Worm (Caenorhabditis elegans): ENCODE data around the gene C15H9.11.

C15H9.11 gene

ce11 chrX:6134423-6134822 lies 31.2 kb upstream of the C15H9.11 start (continued):
- TF ChIP-seq C38D4.7 (GFP tag; optimal IDR thresholded peaks at IDR 0.05) (no peak), ztf-16 (tag; optimal IDR thresholded peaks at IDR 0.05) (no peak), Y22D7AL.16 (tag; optimal IDR thresholded peaks at IDR 0.05) (no peak), odd-2 (tag; optimal IDR thresholded peaks at IDR 0.05) (no peak), zip-5 (tag; optimal IDR thresholded peaks at IDR 0.05) (no peak), unc-55 (GFP tag; optimal IDR thresholded peaks at IDR 0.05) (no peak), unc-3 (GFP tag; conservative IDR thresholded peaks at IDR 0.05) (no peak), unc-3 (tag; optimal IDR thresholded peaks at IDR 0.05) (peak; percentile 43), eyg-1 (tag; optimal IDR thresholded peaks at IDR 0.05) (no peak), mec-3 (tag; optimal IDR thresholded peaks at IDR 0.05; ENCODE audit: borderline replicate concordance) (peak; percentile 58), tbx-2 (tag; optimal IDR thresholded peaks at IDR 0.05) (peak; percentile 52), dve-1 (tag; optimal IDR thresholded peaks at IDR 0.05) (no peak), hlh-13 (GFP tag; optimal IDR thresholded peaks at IDR 0.05) (no peak), sox-4 (tag; optimal IDR thresholded peaks at IDR 0.05) (no peak), F13H6.1 (tag; optimal IDR thresholded peaks at IDR 0.05) (no peak), ceh-18 (tag; optimal IDR thresholded peaks at IDR 0.05) (peak; percentile 40)

ce11 chrX:6129277-6129676 lies 26.1 kb upstream of the C15H9.11 start:
- TF ChIP-seq sox-2 (GFP tag; IDR thresholded peaks at IDR 0.05) = no peak
- TF ChIP-seq ref-2 (tag; optimal IDR thresholded peaks at IDR 0.05) = no peak
- no peak for TF ChIP-seq odd-2 (tag; optimal IDR thresholded peaks at IDR 0.05)
- TF ChIP-seq elt-2 (tag; optimal IDR thresholded peaks at IDR 0.05) = no peak

DNA sequence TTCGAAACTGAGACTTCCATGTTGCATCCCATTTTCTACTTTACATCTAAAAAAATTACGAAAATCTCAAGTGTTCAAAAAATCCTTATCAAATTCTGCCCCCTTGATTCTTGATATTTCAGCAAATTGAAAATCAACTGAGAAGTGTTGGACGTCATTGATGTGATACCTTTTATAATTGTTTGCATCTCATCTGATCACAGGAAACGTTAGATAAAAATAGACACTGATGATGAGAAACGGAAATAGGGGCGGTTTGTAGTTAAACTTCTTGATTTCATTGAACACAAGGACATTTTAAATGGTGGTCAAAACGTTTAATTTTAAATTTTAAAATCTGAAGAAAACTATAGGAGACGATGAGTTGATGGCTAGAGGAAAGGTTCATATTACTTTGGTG lies 25.6 kb upstream of the C15H9.11 start:
- TF ChIP-seq sox-2 (GFP tag; IDR thresholded peaks at IDR 0.05) (no peak), madf-2 (tag; optimal IDR thresholded peaks at IDR 0.05) (no peak)

DNA sequence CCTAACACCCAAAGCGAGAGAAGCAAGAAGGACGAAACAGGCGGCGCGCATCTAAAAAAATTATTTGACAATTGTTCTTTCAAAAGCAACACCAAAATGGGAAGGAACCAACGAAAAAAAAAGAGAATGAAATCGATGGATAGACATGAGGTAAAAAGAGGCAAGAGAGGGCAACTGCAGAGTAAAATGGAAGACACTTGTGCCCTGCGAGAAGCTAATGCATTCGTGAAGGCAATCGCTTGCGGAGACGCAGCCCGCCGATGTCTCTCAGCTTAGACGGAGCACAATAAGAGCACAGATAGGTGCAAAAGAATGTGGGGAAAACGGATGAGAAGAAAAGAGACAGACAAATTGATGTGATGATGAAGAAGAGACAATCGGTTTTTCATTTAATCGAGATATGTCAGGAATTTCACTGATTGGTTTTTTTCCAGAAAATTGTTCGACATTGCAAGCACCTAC lies 25.1 kb upstream of the C15H9.11 start, which contains the start of gene C15H9.9:
Gene C15H9.9, minus strand, starts transcription at position 51 of the 462 bp plus-strand sequence.
- TF ChIP-seq ceh-18 (tag; optimal IDR thresholded peaks at IDR 0.05) (peak; percentile 65), nfya-1 (tag; optimal IDR thresholded peaks at IDR 0.05) (no peak), rnt-1 (tag; optimal IDR thresholded peaks at IDR 0.05) (peak; percentile 17), unc-42 (tag; optimal IDR thresholded peaks at IDR 0.05) (peak; percentile 75), tbx-2 (tag; optimal IDR thresholded peaks at IDR 0.05) (peak; percentile 12), lin-11 (tag; optimal IDR thresholded peaks at IDR 0.05) (no peak), ceh-31 (tag; optimal IDR thresholded peaks at IDR 0.05) (peak; percentile 69), unc-55 (GFP tag; optimal IDR thresholded peaks at IDR 0.05) (peak; percentile 28)

ce11 chrX:6122026-6122425 lies 18.8 kb upstream of the C15H9.11 start, which contains the start of gene nnt-1:
TSS of gene nnt-1 (plus strand) at chrX:6122311.
- TF ChIP-seq ceh-22 (tag; optimal IDR thresholded peaks at IDR 0.05) (no peak), eyg-1 (tag; optimal IDR thresholded peaks at IDR 0.05) (no peak), hlh-30 (tag; optimal IDR thresholded peaks at IDR 0.05; ENCODE audit: insufficient read depth) (peak; percentile 27)

DNA sequence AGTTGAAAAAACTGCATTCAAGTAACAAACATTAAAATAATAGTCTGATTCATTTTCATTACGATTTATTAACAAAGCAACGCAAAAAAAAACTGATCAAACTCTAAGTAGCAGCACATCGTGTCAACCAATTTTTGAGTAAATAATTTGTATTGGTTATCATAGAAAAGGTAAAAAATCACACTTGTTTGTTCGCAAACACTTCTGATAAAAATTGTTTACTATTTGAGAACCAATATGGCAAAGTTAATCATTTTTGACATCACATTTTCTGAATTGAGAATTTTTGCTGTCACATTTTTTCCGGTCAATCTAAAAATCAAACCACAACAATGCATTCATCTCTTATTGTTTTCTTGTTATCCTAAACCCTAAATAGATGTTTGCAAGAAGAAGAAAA lies 18.1 kb upstream of the C15H9.11 start:
- TF ChIP-seq unc-42 (tag; optimal IDR thresholded peaks at IDR 0.05) (no peak), hlh-6 (tag; optimal IDR thresholded peaks at IDR 0.05) (no peak)

- TF ChIP-seq ref-2 (tag; optimal IDR thresholded peaks at IDR 0.05) = no peak
- TF ChIP-seq pqm-1 (tag; optimal IDR thresholded peaks at IDR 0.05) = no peak
- no peak for TF ChIP-seq ceh-31 (tag; optimal IDR thresholded peaks at IDR 0.05)
- no peak for TF ChIP-seq ceh-48 (tag; optimal IDR thresholded peaks at IDR 0.05)
- no peak for TF ChIP-seq npax-4 (tag; optimal IDR thresholded peaks at IDR 0.05)
- no peak for TF ChIP-seq ceh-2 (tag; optimal IDR thresholded peaks at IDR 0.05)
- TF ChIP-seq mec-3 (tag; optimal IDR thresholded peaks at IDR 0.05; ENCODE audit: borderline replicate concordance) = no peak
These were observed 15.1 kb upstream of the C15H9.11 start, which contains the start of gene C15H9.2 for ce11 chrX:6118086-6118825. TSS of gene C15H9.2 (plus strand) at chrX:6118526.
